Fruit fly (Drosophila melanogaster): ENCODE results near the gene CG9777.
A peak's percentile ranks its signal among the peaks of the same experiment; 100 is the strongest.

The CG9777 gene

DNA sequence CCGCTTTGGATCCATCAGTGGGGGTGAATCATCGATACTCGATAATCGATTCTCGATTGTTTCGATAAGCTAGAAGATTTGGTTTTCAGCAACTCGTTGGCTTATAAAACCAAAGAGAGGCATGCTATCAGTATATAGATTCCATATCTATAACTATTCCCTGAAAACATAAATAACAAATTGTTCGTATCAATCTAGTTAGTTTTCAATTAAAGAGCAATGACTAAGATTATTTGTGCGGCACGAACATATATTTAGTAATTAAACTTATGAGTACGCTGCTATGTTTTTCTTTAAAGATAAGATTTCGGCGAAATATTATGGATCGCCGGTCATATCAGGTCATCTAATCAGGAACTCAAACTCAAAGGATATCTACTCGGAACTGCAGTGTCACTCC, 42.5 kb upstream of the CG9777 start:
- no peak for TF ChIP-seq CG13296 (GFP tag; optimal IDR thresholded peaks at IDR 0.05)
- no peak for TF ChIP-seq grn (GFP tag; optimal IDR thresholded peaks at IDR 0.05)
- no peak for TF ChIP-seq Scr (GFP tag; IDR thresholded peaks at IDR 0.05; ENCODE audit: partially characterized antibody)
- TF ChIP-seq CG6654 (GFP tag; optimal IDR thresholded peaks at IDR 0.05): no peak
- TF ChIP-seq ara (GFP tag; IDR thresholded peaks at IDR 0.05): no peak
- TF ChIP-seq CG4282 (GFP tag; optimal IDR thresholded peaks at IDR 0.05): no peak
- TF ChIP-seq ERR (GFP tag; optimal IDR thresholded peaks at IDR 0.05): no peak
- no peak for TF ChIP-seq toy (GFP tag; IDR thresholded peaks at IDR 0.05)
- peak; percentile 98 for TF ChIP-seq exex (tag; optimal IDR thresholded peaks at IDR 0.05)

DNA sequence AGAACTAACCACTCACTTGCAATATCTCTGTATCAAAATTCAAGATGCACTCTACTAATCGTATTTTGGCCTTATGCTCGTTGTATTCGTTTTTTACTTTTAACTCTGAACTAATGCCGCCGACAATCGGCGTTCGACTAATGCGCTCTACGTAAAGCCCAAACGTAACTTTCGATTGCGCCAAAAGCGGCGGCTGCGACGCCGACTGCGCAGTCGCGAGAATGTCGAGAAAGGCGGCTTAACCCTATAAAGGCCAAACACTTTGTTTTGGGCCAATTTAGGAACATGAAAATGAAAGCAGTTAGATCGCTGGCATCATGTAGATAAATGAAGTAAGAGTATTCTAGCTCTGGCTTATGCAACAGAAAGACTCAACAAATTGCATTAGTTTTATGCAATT, 40.9 kb upstream of the CG9777 start:
- TF ChIP-seq Adf1 (GFP tag; IDR thresholded peaks at IDR 0.05) (peak; percentile 58; the same call in 1 of the 2 replicates), Dbx (GFP tag; IDR thresholded peaks at IDR 0.05) (no peak), CG9437 (GFP tag; optimal IDR thresholded peaks at IDR 0.05) (peak; percentile 62)

DNA sequence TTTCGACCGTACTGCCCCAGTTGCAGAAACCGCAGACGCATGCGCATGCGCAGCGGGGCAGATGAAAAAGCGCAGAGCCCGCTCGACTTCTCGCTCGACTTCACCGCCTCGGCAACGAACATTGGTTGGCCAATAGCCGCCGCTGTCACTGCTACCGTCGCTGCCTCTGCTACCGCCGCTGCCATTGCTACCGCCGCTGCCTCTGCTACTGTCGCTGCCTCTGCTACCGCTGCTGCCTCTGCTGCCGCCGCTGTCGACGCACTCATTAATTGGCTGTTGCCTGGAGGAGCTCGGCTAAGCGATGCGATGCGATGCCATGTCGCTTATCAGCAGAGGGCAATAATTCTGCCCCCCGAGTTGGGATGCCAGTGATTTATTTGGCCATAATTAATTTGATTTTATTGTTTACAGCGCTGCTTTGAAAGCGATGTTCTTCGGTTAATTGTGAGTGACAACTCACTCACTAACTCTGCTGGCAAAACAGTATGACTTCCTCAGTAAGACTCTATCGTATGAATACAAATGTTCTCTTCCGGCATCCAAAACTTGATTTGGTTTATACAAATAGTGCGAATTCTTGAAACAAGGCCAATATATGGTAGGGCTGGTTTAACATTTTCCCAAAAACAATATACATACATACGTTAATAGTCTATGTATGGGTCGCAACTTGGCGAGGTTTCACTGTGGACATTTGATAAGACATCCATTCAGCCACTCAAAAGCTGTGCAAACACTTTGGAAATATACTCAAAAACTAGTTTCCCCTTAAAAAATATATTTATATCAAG, 38.9 kb upstream of the CG9777 start:
- peak; percentile 36 for TF ChIP-seq HmgZ (tag; optimal IDR thresholded peaks at IDR 0.05)
- no peak for TF ChIP-seq Hey (tag; optimal IDR thresholded peaks at IDR 0.05)
- TF ChIP-seq az2 (GFP tag; optimal IDR thresholded peaks at IDR 0.05): peak; percentile 4
- no peak for TF ChIP-seq CG13775 (GFP tag; optimal IDR thresholded peaks at IDR 0.05)
- peak; percentile 21 for TF ChIP-seq unpg (GFP tag; optimal IDR thresholded peaks at IDR 0.05)
- peak; percentile 3 for TF ChIP-seq CG2712 (tag; optimal IDR thresholded peaks at IDR 0.05)
- peak; percentile 25 for TF ChIP-seq CoRest (tag; optimal IDR thresholded peaks at IDR 0.05)
- no peak for TF ChIP-seq Vsx1 (GFP tag; optimal IDR thresholded peaks at IDR 0.05)
- TF ChIP-seq stwl (tag; optimal IDR thresholded peaks at IDR 0.05): no peak
- no peak for TF ChIP-seq gcm (GFP tag; optimal IDR thresholded peaks at IDR 0.05)
- no peak for TF ChIP-seq CG16863 (GFP tag; optimal IDR thresholded peaks at IDR 0.05)
- TF ChIP-seq CG7556 (GFP tag; optimal IDR thresholded peaks at IDR 0.05): peak; percentile 20
- peak; percentile 65 for TF ChIP-seq gem (tag; optimal IDR thresholded peaks at IDR 0.05)
- no peak for TF ChIP-seq ham (GFP tag; IDR thresholded peaks at IDR 0.05)
- peak; percentile 48; the same call in 1 of the 3 replicates for TF ChIP-seq z (GFP tag; IDR thresholded peaks at IDR 0.05)
- TF ChIP-seq lov (optimal IDR thresholded peaks at IDR 0.05): no peak
- TF ChIP-seq lov (GFP tag; IDR thresholded peaks at IDR 0.05): no peak
- 0 out of 3 replicates have a peak, but pooled peaks have one; percentile 12 for TF ChIP-seq CG34224 (GFP tag; IDR thresholded peaks at IDR 0.05; ENCODE audit: partially characterized antibody)
- no peak for TF ChIP-seq lilli (GFP tag; optimal IDR thresholded peaks at IDR 0.05)
- 0 out of 3 replicates have a peak, but pooled peaks have one; percentile 36 for TF ChIP-seq dysf (GFP tag; IDR thresholded peaks at IDR 0.05)
- no peak for TF ChIP-seq CG8388 (GFP tag; optimal IDR thresholded peaks at IDR 0.05)
- peak; percentile 26 for TF ChIP-seq CG13424 (tag; optimal IDR thresholded peaks at IDR 0.05)
- TF ChIP-seq shn (GFP tag; optimal IDR thresholded peaks at IDR 0.05): peak; percentile 3
- peak; percentile 42 for TF ChIP-seq Abd-B (GFP tag; optimal IDR thresholded peaks at IDR 0.05)
- TF ChIP-seq Blimp-1 (GFP tag; optimal IDR thresholded peaks at IDR 0.05): no peak
- no peak for TF ChIP-seq pho (GFP tag; optimal IDR thresholded peaks at IDR 0.05)
- TF ChIP-seq Med (GFP tag): peak; percentile 87
- no peak for TF ChIP-seq BtbVII (GFP tag; optimal IDR thresholded peaks at IDR 0.05)
- TF ChIP-seq prd (optimal IDR thresholded peaks at IDR 0.05): no peak
- 0 out of 3 replicates have a peak, but pooled peaks have one; percentile 16 for TF ChIP-seq prd (GFP tag; IDR thresholded peaks at IDR 0.05)
- TF ChIP-seq phol (tag; optimal IDR thresholded peaks at IDR 0.05): peak; percentile 1
- TF ChIP-seq tin (GFP tag; optimal IDR thresholded peaks at IDR 0.05): no peak
- 0 out of 3 replicates have a peak, but pooled peaks have one; percentile 36 for TF ChIP-seq CG2889 (GFP tag; IDR thresholded peaks at IDR 0.05)
- TF ChIP-seq Hand (GFP tag; optimal IDR thresholded peaks at IDR 0.05): peak; percentile 10
- TF ChIP-seq CG6175 (GFP tag; IDR thresholded peaks at IDR 0.05): 0 out of 3 replicates have a peak, but pooled peaks have one; percentile 17
